Fruit fly (Drosophila melanogaster): ENCODE results near the gene Ubc7.

Gene Ubc7

dm6 chrX:16585569-16585968 lies 7.9 kb upstream of the Ubc7 start (continued):
- TF ChIP-seq CG8119 (GFP tag; IDR thresholded peaks at IDR 0.05) (peak; percentile 61), Met (GFP tag; optimal IDR thresholded peaks at IDR 0.05) (peak; percentile 42), Eip75B (GFP tag; optimal IDR thresholded peaks at IDR 0.05) (peak; percentile 38), fd85E (GFP tag; optimal IDR thresholded peaks at IDR 0.05) (no peak), CG1621 (tag; optimal IDR thresholded peaks at IDR 0.05) (no peak), acj6 (GFP tag; optimal IDR thresholded peaks at IDR 0.05) (peak; percentile 18), Smox (GFP tag; optimal IDR thresholded peaks at IDR 0.05) (peak; percentile 6)

dm6 chrX:16586178-16586890 lies 7.1 kb upstream of the Ubc7 start:
- TF ChIP-seq CG10669 (GFP tag; optimal IDR thresholded peaks at IDR 0.05) = peak; percentile 19
- peak; percentile 30 to 65 for TF ChIP-seq ss (GFP tag; optimal IDR thresholded peaks at IDR 0.05)
- TF ChIP-seq CG16779 (tag; optimal IDR thresholded peaks at IDR 0.05) = peak; percentile 25
- TF ChIP-seq svp (GFP tag) = no peak
- no peak; the same call in 2 of the 3 replicates for TF ChIP-seq CG6163 (GFP tag; IDR thresholded peaks at IDR 0.05)
- TF ChIP-seq CG7368 (GFP tag; optimal IDR thresholded peaks at IDR 0.05) = no peak
- peak; percentile 32 for TF ChIP-seq CG6276 (GFP tag; optimal IDR thresholded peaks at IDR 0.05)
- TF ChIP-seq Sox14 (GFP tag; optimal IDR thresholded peaks at IDR 0.05) = peak; percentile 1
- TF ChIP-seq net (GFP tag; optimal IDR thresholded peaks at IDR 0.05) = peak; percentile 24
- TF ChIP-seq Met (GFP tag; optimal IDR thresholded peaks at IDR 0.05) = no peak
- TF ChIP-seq Eip78C (GFP tag) = peak; percentile 82
- peak; percentile 32 for TF ChIP-seq spab (GFP tag; optimal IDR thresholded peaks at IDR 0.05)
- peak; percentile 30 for TF ChIP-seq CG9139 (GFP tag; optimal IDR thresholded peaks at IDR 0.05)
- peak; percentile 13 for TF ChIP-seq fd59A (GFP tag; optimal IDR thresholded peaks at IDR 0.05)
- TF ChIP-seq Eip75B (GFP tag; optimal IDR thresholded peaks at IDR 0.05) = peak; percentile 21
- peak; percentile 33 for TF ChIP-seq CG6808 (GFP tag; optimal IDR thresholded peaks at IDR 0.05)

dm6 chrX:16587021-16587667 lies 6.3 kb upstream of the Ubc7 start, which contains the start of gene CanA-14F:
Gene CanA-14F (minus strand): TSS chrX:16587172.
- TF ChIP-seq CG11902 (GFP tag; optimal IDR thresholded peaks at IDR 0.05) (no peak), CG16779 (tag; optimal IDR thresholded peaks at IDR 0.05) (no peak), topi (GFP tag; optimal IDR thresholded peaks at IDR 0.05) (no peak), Eip78C (GFP tag) (peak; percentile 53), CG1621 (tag; optimal IDR thresholded peaks at IDR 0.05) (peak; percentile 17), OdsH (GFP tag; optimal IDR thresholded peaks at IDR 0.05) (no peak), spab (GFP tag; optimal IDR thresholded peaks at IDR 0.05) (no peak), CG34406 (GFP tag; optimal IDR thresholded peaks at IDR 0.05) (no peak), vri (GFP tag; optimal IDR thresholded peaks at IDR 0.05) (no peak), Hr4 (GFP tag; optimal IDR thresholded peaks at IDR 0.05) (no peak), acj6 (GFP tag; optimal IDR thresholded peaks at IDR 0.05) (no peak)

- TF ChIP-seq CG8632 (GFP tag; optimal IDR thresholded peaks at IDR 0.05) = no peak
- no peak for TF ChIP-seq net (GFP tag; optimal IDR thresholded peaks at IDR 0.05)
- no peak for TF ChIP-seq topi (GFP tag; optimal IDR thresholded peaks at IDR 0.05)
- no peak for TF ChIP-seq OdsH (GFP tag; optimal IDR thresholded peaks at IDR 0.05)
- no peak for TF ChIP-seq fkh (GFP tag; optimal IDR thresholded peaks at IDR 0.05)
- TF ChIP-seq CG11902 (GFP tag; optimal IDR thresholded peaks at IDR 0.05) = no peak
- TF ChIP-seq CG6854 (GFP tag; optimal IDR thresholded peaks at IDR 0.05) = no peak
- no peak for TF ChIP-seq ss (GFP tag; optimal IDR thresholded peaks at IDR 0.05)
- no peak for TF ChIP-seq CG34406 (GFP tag; optimal IDR thresholded peaks at IDR 0.05)
- TF ChIP-seq Sox102F (GFP tag; optimal IDR thresholded peaks at IDR 0.05) = no peak
- no peak for TF ChIP-seq Sox14 (GFP tag; optimal IDR thresholded peaks at IDR 0.05)
- TF ChIP-seq dac (GFP tag; optimal IDR thresholded peaks at IDR 0.05) = no peak
- no peak for TF ChIP-seq fd85E (GFP tag; optimal IDR thresholded peaks at IDR 0.05)
Observed at dm6 chrX:16587668-16588046, 5.8 kb upstream of the Ubc7 start, which contains the start of gene CG13014. Gene CG13014 (plus strand): TSS chrX:16587873.
